Fruit fly (Drosophila melanogaster) whole organism, embryonic: ENCODE results near the gene ss.

Experiments used
- Bteb2 ChIP-seq: fragments of 200-800 bp; sonication (Bioruptor generic); optimal IDR thresholded peaks from 2 replicates; lab custom pipeline; 2016; ENCODE audit warnings: missing biosample characterization, missing genetic modification characterization
- CG10543 ChIP-seq: fragments of 200-800 bp; sonication (Bioruptor generic); optimal IDR thresholded peaks from 3 replicates; lab custom pipeline; 2017; ENCODE audit warnings: missing biosample characterization, mild to moderate bottlenecking, missing genetic modification characterization, moderate library complexity
- CG12071 ChIP-seq: fragments of 200-800 bp; sonication (Bioruptor generic); optimal IDR thresholded peaks from 3 replicates; lab custom pipeline; 2018; ENCODE audit warnings: missing biosample characterization, mild to moderate bottlenecking, missing genetic modification characterization
- CG12391 ChIP-seq: fragments of 200-800 bp; sonication (Bioruptor generic); optimal IDR thresholded peaks from 3 replicates; lab custom pipeline; 2018; ENCODE audit warnings: missing biosample characterization, mild to moderate bottlenecking, missing genetic modification characterization, moderate library complexity
- CG13123 ChIP-seq: fragments of 200-800 bp; sonication (Bioruptor generic); optimal IDR thresholded peaks from 2 replicates; lab custom pipeline; 2016; ENCODE audit warnings: missing biosample characterization, missing genetic modification characterization
- CG14710 ChIP-seq: fragments of 200-800 bp; sonication (Bioruptor generic); optimal IDR thresholded peaks from 3 replicates; lab custom pipeline; 2019; ENCODE audit warnings: missing biosample characterization, mild to moderate bottlenecking, missing genetic modification characterization, moderate library complexity
- CG14860 ChIP-seq: fragments of 200-800 bp; sonication (Bioruptor generic); IDR thresholded peaks from 3 replicates; pipeline ENCODE4 v1.3.6; 2022; ENCODE audit warnings: missing biosample characterization, missing genetic modification characterization; ENCODE audit not compliant: partially characterized antibody
- CG17612 ChIP-seq: fragments of 200-800 bp; sonication (Bioruptor generic); IDR thresholded peaks from 2 replicates; pipeline ENCODE4 v1.3.6; 2022; ENCODE audit warnings: missing biosample characterization, missing genetic modification characterization
- CG2129 ChIP-seq: fragments of 200-800 bp; sonication (Bioruptor generic); IDR thresholded peaks from 2 replicates; pipeline ENCODE4 v1.3.6; 2022; ENCODE audit warnings: missing biosample characterization, missing genetic modification characterization; ENCODE audit not compliant: partially characterized antibody
- CG3065 ChIP-seq: fragments of 200-800 bp; sonication (Bioruptor generic); optimal IDR thresholded peaks from 2 replicates; lab custom pipeline; 2016; ENCODE audit warnings: missing biosample characterization, missing genetic modification characterization
- CG42726 ChIP-seq: fragments of 200-800 bp; sonication (Bioruptor generic); IDR thresholded peaks from 2 replicates; pipeline ENCODE4 v1.3.6; 2022; ENCODE audit warnings: missing biosample characterization, missing genetic modification characterization; ENCODE audit not compliant: partially characterized antibody
- CG4282 ChIP-seq: fragments of 200-800 bp; sonication (Bioruptor generic); optimal IDR thresholded peaks from 2 replicates; lab custom pipeline; 2016; ENCODE audit warnings: missing biosample characterization, missing genetic modification characterization
- CG6175 ChIP-seq: fragments of 200-800 bp; sonication (Bioruptor generic); IDR thresholded peaks from 3 replicates; pipeline ENCODE4 v1.3.6; 2022; ENCODE audit warnings: missing biosample characterization, missing genetic modification characterization
- CG6654 ChIP-seq: fragments of 200-800 bp; sonication (Bioruptor generic); optimal IDR thresholded peaks from 2 replicates; lab custom pipeline; 2017; ENCODE audit warnings: missing biosample characterization, mild to moderate bottlenecking, missing genetic modification characterization
- CG8388 ChIP-seq: fragments of 200-800 bp; sonication (Bioruptor generic); optimal IDR thresholded peaks from 2 replicates; lab custom pipeline; 2019; ENCODE audit warnings: missing biosample characterization, mild to moderate bottlenecking, missing genetic modification characterization, moderate library complexity
- CG9609 ChIP-seq: fragments of 200-800 bp; sonication (Bioruptor generic); optimal IDR thresholded peaks from 3 replicates; lab custom pipeline; 2016; ENCODE audit warnings: missing biosample characterization, missing genetic modification characterization
- CkIIα-i1 ChIP-seq: fragments of 200-800 bp; sonication (Bioruptor generic); IDR thresholded peaks from 2 replicates; pipeline ENCODE4 v1.3.6; 2022; ENCODE audit warnings: missing biosample characterization, missing genetic modification characterization
- Dp ChIP-seq: fragments of 200-800 bp; sonication (Bioruptor generic); optimal IDR thresholded peaks from 2 replicates; lab custom pipeline; 2018; ENCODE audit warnings: missing biosample characterization, mild to moderate bottlenecking, missing genetic modification characterization, moderate library complexity
- HHEX ChIP-seq: fragments of 200-800 bp; sonication (Bioruptor generic); optimal IDR thresholded peaks from 3 replicates; lab custom pipeline; 2017; ENCODE audit warnings: missing biosample characterization, mild to moderate bottlenecking, missing genetic modification characterization, missing genetic modification reagents
- HLH4C ChIP-seq: fragments of 200-800 bp; sonication (Bioruptor generic); IDR thresholded peaks from 3 replicates; pipeline ENCODE4 v1.3.6; 2022; ENCODE audit warnings: missing biosample characterization, missing genetic modification characterization; ENCODE audit not compliant: partially characterized antibody
- HmgD ChIP-seq: fragments of 200-800 bp; sonication (Bioruptor generic); optimal IDR thresholded peaks from 3 replicates; lab custom pipeline; 2016; ENCODE audit warnings: missing biosample characterization, missing genetic modification characterization
- Hr39 ChIP-seq: fragments of >200 bp; optimal IDR thresholded peaks from 2 replicates; lab custom pipeline; 2017
- Hsf ChIP-seq: fragments of 200-800 bp; sonication (Bioruptor generic); optimal IDR thresholded peaks from 3 replicates; lab custom pipeline; 2016; ENCODE audit warnings: missing biosample characterization, missing genetic modification characterization
- Max ChIP-seq: fragments of 200-800 bp; sonication (Bioruptor generic); optimal IDR thresholded peaks from 2 replicates; lab custom pipeline; 2016; ENCODE audit warnings: missing biosample characterization, mild to moderate bottlenecking, missing genetic modification characterization
- Mes4 ChIP-seq: fragments of 200-800 bp; sonication (Bioruptor generic); optimal IDR thresholded peaks from 2 replicates; lab custom pipeline; 2016; ENCODE audit warnings: missing biosample characterization, missing genetic modification characterization
- Neu2 ChIP-seq: fragments of 200-800 bp; sonication (Bioruptor generic); optimal IDR thresholded peaks from 3 replicates; lab custom pipeline; 2016; ENCODE audit warnings: missing biosample characterization, missing genetic modification characterization, borderline replicate concordance
- Oaz ChIP-seq: fragments of 200-800 bp; sonication (Bioruptor generic); IDR thresholded peaks from 2 replicates; pipeline ENCODE4 v1.3.6; 2022; ENCODE audit warnings: missing biosample characterization, missing genetic modification characterization
- Ssrp ChIP-seq: fragments of 200-800 bp; sonication (Bioruptor generic); optimal IDR thresholded peaks from 2 replicates; lab custom pipeline; 2018; ENCODE audit warnings: missing biosample characterization, mild to moderate bottlenecking, missing genetic modification characterization, moderate library complexity
- Trl ChIP-seq, 3 experiments: fragments of >200 bp in 2 of 3; fragments of 200-800 bp in 1 of 3; sonication (Bioruptor generic) in 1 of 3; optimal IDR thresholded peaks; 2 replicates in 1 of 3; 3 replicates in 2 of 3; lab custom pipeline; 2016 to 2017; ENCODE audit warnings: missing biosample characterization in 1 of 3, missing genetic modification characterization in 1 of 3
- bsh ChIP-seq, 2 experiments: fragments of 200-800 bp; sonication (Bioruptor generic); optimal IDR thresholded peaks; 2 replicates each; lab custom pipeline; 2017 to 2018; ENCODE audit warnings: mild to moderate bottlenecking in 2 of 2, missing biosample characterization in 2 of 2, missing genetic modification characterization in 2 of 2, moderate library complexity in 1 of 2
- ci ChIP-seq: fragments of 200-800 bp; sonication (Bioruptor generic); IDR thresholded peaks from 3 replicates; pipeline ENCODE4 v1.3.6; 2022; ENCODE audit warnings: missing biosample characterization, missing genetic modification characterization
- dpn ChIP-seq, 2 experiments: fragments of 200-800 bp; sonication (Bioruptor generic); optimal IDR thresholded peaks; 3 replicates each; lab custom pipeline; 2016; ENCODE audit warnings: missing biosample characterization in 2 of 2, missing genetic modification characterization in 2 of 2
- dysf ChIP-seq: fragments of 200-800 bp; sonication (Bioruptor generic); IDR thresholded peaks from 3 replicates; pipeline ENCODE4 v1.3.6; 2022; ENCODE audit warnings: missing biosample characterization, missing genetic modification characterization
- eyg ChIP-seq: fragments of 200-800 bp; sonication (Bioruptor generic); optimal IDR thresholded peaks from 3 replicates; lab custom pipeline; 2016; ENCODE audit warnings: missing biosample characterization, missing genetic modification characterization
- gsb-n ChIP-seq: fragments of 200-800 bp; sonication (Bioruptor generic); optimal IDR thresholded peaks from 3 replicates; lab custom pipeline; 2018; ENCODE audit warnings: missing biosample characterization, mild to moderate bottlenecking, missing genetic modification characterization
- gt ChIP-seq: fragments of 200-800 bp; sonication (Bioruptor generic); IDR thresholded peaks from 2 replicates; pipeline ENCODE4 v1.3.6; 2022; ENCODE audit warnings: missing biosample characterization, missing genetic modification characterization
- her ChIP-seq: fragments of 200-800 bp; sonication (Bioruptor generic); optimal IDR thresholded peaks from 2 replicates; lab custom pipeline; 2016; ENCODE audit warnings: missing biosample characterization, missing genetic modification characterization
- hth ChIP-seq: fragments of >200 bp; optimal IDR thresholded peaks from 2 replicates; lab custom pipeline; 2017; ENCODE audit warnings: inconsistent platforms
- insv ChIP-seq, 2 experiments: fragments of 200-800 bp; sonication (Bioruptor generic); optimal IDR thresholded peaks; 3 replicates each; lab custom pipeline; 2016 to 2018; ENCODE audit warnings: missing biosample characterization in 2 of 2, missing genetic modification characterization in 2 of 2
- lbe ChIP-seq: fragments of 200-800 bp; sonication (Bioruptor generic); optimal IDR thresholded peaks from 2 replicates; lab custom pipeline; 2016; ENCODE audit warnings: missing biosample characterization, mild to moderate bottlenecking, missing genetic modification characterization
- maf-S ChIP-seq: fragments of 200-800 bp; sonication (Bioruptor generic); optimal IDR thresholded peaks from 2 replicates; lab custom pipeline; 2016; ENCODE audit warnings: missing biosample characterization, missing genetic modification characterization
- pnt ChIP-seq: fragments of 200-800 bp; sonication (Bioruptor generic); optimal IDR thresholded peaks from 3 replicates; lab custom pipeline; 2016; ENCODE audit warnings: missing biosample characterization, missing genetic modification characterization
- scrt ChIP-seq: fragments of 200-800 bp; sonication (Bioruptor generic); optimal IDR thresholded peaks from 2 replicates; lab custom pipeline; 2018; ENCODE audit warnings: missing biosample characterization, mild to moderate bottlenecking, missing genetic modification characterization, moderate library complexity
- seq ChIP-seq: fragments of 200-800 bp; sonication (Bioruptor generic); IDR thresholded peaks from 2 replicates; pipeline ENCODE4 v1.3.6; 2022; ENCODE audit warnings: missing biosample characterization, missing genetic modification characterization
- sima ChIP-seq: fragments of 200-800 bp; sonication (Bioruptor generic); optimal IDR thresholded peaks from 2 replicates; lab custom pipeline; 2016; ENCODE audit warnings: missing biosample characterization, missing genetic modification characterization
- sqz ChIP-seq: fragments of 200-800 bp; sonication (Bioruptor generic); optimal IDR thresholded peaks from 3 replicates; lab custom pipeline; 2018; ENCODE audit warnings: missing biosample characterization, mild to moderate bottlenecking, missing genetic modification characterization
- sug ChIP-seq: fragments of 200-800 bp; optimal IDR thresholded peaks from 2 replicates; lab custom pipeline; 2019; ENCODE audit warnings: missing biosample characterization, mild to moderate bottlenecking, missing genetic modification characterization, moderate library complexity
- trh ChIP-seq: fragments of 200-800 bp; sonication (Bioruptor generic); optimal IDR thresholded peaks from 2 replicates; lab custom pipeline; 2016; ENCODE audit warnings: missing biosample characterization, missing genetic modification characterization
- tup ChIP-seq: fragments of 200-800 bp; sonication (Bioruptor generic); optimal IDR thresholded peaks from 2 replicates; lab custom pipeline; 2016; ENCODE audit warnings: missing biosample characterization, mild to moderate bottlenecking, missing genetic modification characterization, moderate library complexity
- tx ChIP-seq: fragments of 200-800 bp; sonication (Bioruptor generic); optimal IDR thresholded peaks from 2 replicates; lab custom pipeline; 2016; ENCODE audit warnings: missing biosample characterization, missing genetic modification characterization
- yki ChIP-seq: fragments of >200 bp; optimal IDR thresholded peaks from 3 replicates; lab custom pipeline; 2018

The ss gene

DNA sequence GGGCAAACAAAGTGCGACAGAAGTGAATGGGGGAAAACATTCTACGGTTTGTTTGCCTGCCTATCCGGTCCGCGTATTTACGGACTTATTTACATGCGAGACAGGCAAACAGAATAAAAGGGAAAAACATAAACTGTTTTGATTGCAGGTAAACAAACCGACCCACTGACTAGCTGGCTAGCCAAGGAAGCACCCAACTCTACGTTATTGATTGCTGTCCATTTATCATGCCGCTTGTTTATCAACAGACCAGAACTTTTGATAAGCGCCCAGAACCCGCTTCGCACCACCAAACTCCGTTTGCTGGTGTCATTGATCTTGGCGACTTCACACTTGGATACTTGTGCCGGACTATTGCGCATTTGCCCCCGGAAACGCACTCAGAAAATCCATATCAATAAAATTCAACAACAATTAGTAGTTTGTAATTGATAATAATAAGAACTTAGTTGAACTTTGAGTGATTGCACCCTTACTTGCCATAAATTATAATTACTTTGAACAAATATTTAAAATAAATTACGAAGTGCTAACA lies 71.6 kb downstream of the ss start (continued):
- no peak for TF ChIP-seq CG4282 (GFP tag; lab: Kevin White, UChicago)
- TF ChIP-seq CG6654 (GFP tag; lab: Kevin White, UChicago) = no peak
- peak; percentile 80 for TF ChIP-seq ci
- peak; percentile 4 for TF ChIP-seq pnt (GFP tag; lab: Kevin White, UChicago)
- no peak for TF ChIP-seq scrt (GFP tag; lab: Kevin White, UChicago)
- no peak for TF ChIP-seq sima
- TF ChIP-seq gsb-n (tag; lab: Kevin White, UChicago) = peak; percentile 60
- TF ChIP-seq CG8388 (GFP tag; lab: Kevin White, UChicago) = no peak
- TF ChIP-seq dysf (GFP tag; lab: Robert Waterston, UW) = peak; percentile 50; the same call in 2 of the 3 replicates
- TF ChIP-seq dpn (GFP tag; optimal IDR thresholded peaks at IDR 0.05; lab: Kevin White, UChicago) = peak; percentile 47 to 71
- TF ChIP-seq trh = peak; percentile 64
- TF ChIP-seq Hsf (GFP tag; lab: Kevin White, UChicago) = peak; percentile 55
- peak; percentile 44 for TF ChIP-seq tup (GFP tag; lab: Kevin White, UChicago)
- no peak for TF ChIP-seq gt
- TF ChIP-seq CG3065 = peak; percentile 60
- TF ChIP-seq Dp (GFP tag; lab: Kevin White, UChicago) = no peak
- peak; percentile 61 for TF ChIP-seq her (GFP tag; lab: Kevin White, UChicago)
- no peak for TF ChIP-seq yki (lab: Kevin White, UChicago)
- TF ChIP-seq CG6175 (GFP tag; lab: Robert Waterston, UW) = peak; percentile 48; the same call in 1 of the 3 replicates
- peak in 1 of 2 experiments; percentile 41 for TF ChIP-seq insv (GFP tag; optimal IDR thresholded peaks at IDR 0.05; lab: Kevin White, UChicago)
- no peak for TF ChIP-seq hth (lab: Kevin White, UChicago)
- TF ChIP-seq sug = peak; percentile 38
- no peak for TF ChIP-seq Max (GFP tag; lab: Kevin White, UChicago)
- TF ChIP-seq CG42726 = no peak
- no peak for TF ChIP-seq CG2129
- TF ChIP-seq sqz (GFP tag; lab: Kevin White, UChicago) = no peak
- TF ChIP-seq bsh (GFP tag; optimal IDR thresholded peaks at IDR 0.05; lab: Kevin White, UChicago) = peak in 1 of 2 experiments; percentile 83
- peak; percentile 23 for TF ChIP-seq tx (GFP tag; lab: Kevin White, UChicago)
- TF ChIP-seq Bteb2 (GFP tag; lab: Kevin White, UChicago) = peak; percentile 27
- TF ChIP-seq CG17612 (GFP tag; lab: Robert Waterston, UW) = no peak
- TF ChIP-seq CG13123 (GFP tag; lab: Kevin White, UChicago) = peak; percentile 81
- TF ChIP-seq CG9609 = peak; percentile 27
- TF ChIP-seq lbe (GFP tag; lab: Kevin White, UChicago) = peak; percentile 39
- peak; percentile 60 for TF ChIP-seq Mes4 (GFP tag; lab: Kevin White, UChicago)
- peak; percentile 26 for TF ChIP-seq maf-S (GFP tag; lab: Kevin White, UChicago)
- no peak for TF ChIP-seq Neu2
- TF ChIP-seq CG10543 (GFP tag; lab: Kevin White, UChicago) = peak; percentile 70
- TF ChIP-seq HHEX (GFP tag; lab: Kevin White, UChicago) = peak; percentile 58
- TF ChIP-seq CG14860 (GFP tag; lab: Robert Waterston, UW) = no peak
- TF ChIP-seq CG12391 (tag; lab: Kevin White, UChicago) = peak; percentile 19
- no peak for TF ChIP-seq HmgD (GFP tag; lab: Kevin White, UChicago)
- no peak for TF ChIP-seq Trl (optimal IDR thresholded peaks at IDR 0.05; lab: Kevin White, UChicago)
- TF ChIP-seq Trl (GFP tag; optimal IDR thresholded peaks at IDR 0.05; lab: Kevin White, UChicago) = peak; percentile 73
- no peak for TF ChIP-seq Ssrp (tag; lab: Kevin White, UChicago)
- TF ChIP-seq HLH4C (GFP tag; lab: Robert Waterston, UW) = no peak
- TF ChIP-seq CG14710 (tag; lab: Kevin White, UChicago) = peak; percentile 55
- peak; percentile 53 for TF ChIP-seq CG12071
- no peak for TF ChIP-seq Hr39 (lab: Kevin White, UChicago)
- peak; percentile 79 for TF ChIP-seq seq
- no peak for TF ChIP-seq eyg (GFP tag; lab: Kevin White, UChicago)
- no peak for TF ChIP-seq CkIIα-i1 (GFP tag; lab: Robert Waterston, UW)
- no peak for TF ChIP-seq Oaz
